Fruit fly (Drosophila melanogaster): ENCODE results near the gene fkh.

DNA sequence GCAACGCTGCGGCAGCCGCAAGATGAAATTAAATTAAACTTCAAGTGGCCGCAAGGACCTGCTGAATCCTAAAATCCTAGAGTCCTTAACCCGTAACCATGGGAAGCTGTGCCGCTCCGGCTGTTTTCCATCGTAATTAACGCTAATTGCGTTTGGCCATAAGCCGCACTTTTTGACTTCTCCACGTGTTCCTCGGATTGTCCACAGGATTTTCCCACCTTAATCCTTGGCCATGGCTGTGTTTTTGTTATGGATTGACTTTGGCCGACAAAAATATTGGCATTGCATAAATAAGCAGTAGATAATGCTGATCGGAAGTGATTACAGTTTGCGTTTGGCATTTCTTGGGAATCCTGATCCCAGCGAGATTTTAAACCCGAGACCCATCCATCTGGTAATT, 11.3 kb upstream of the fkh start:
- TF ChIP-seq kay (GFP tag; ENCODE audit: borderline replicate concordance) (no peak), Mnt (GFP tag; optimal IDR thresholded peaks at IDR 0.05) (no peak), Crg-1 (GFP tag; optimal IDR thresholded peaks at IDR 0.05) (no peak), cnc (optimal IDR thresholded peaks at IDR 0.05) (no peak), Clk (GFP tag; optimal IDR thresholded peaks at IDR 0.05) (no peak)
